Worm (Caenorhabditis elegans) whole organism, L3 larva: Measurements from ENCODE around the gene paml-1.

Experiments
- pha-4 ChIP-seq: fragments of 150-350 bp; optimal IDR thresholded peaks from 2 replicates; lab custom pipeline; 2014; ENCODE audit warnings: missing biosample characterization, missing genetic modification reagents, missing genetic modification characterization
- ztf-11 ChIP-seq: fragments of 150-350 bp; optimal IDR thresholded peaks from 2 replicates; lab custom pipeline; 2014; ENCODE audit warnings: missing biosample characterization, missing genetic modification characterization

DNA sequence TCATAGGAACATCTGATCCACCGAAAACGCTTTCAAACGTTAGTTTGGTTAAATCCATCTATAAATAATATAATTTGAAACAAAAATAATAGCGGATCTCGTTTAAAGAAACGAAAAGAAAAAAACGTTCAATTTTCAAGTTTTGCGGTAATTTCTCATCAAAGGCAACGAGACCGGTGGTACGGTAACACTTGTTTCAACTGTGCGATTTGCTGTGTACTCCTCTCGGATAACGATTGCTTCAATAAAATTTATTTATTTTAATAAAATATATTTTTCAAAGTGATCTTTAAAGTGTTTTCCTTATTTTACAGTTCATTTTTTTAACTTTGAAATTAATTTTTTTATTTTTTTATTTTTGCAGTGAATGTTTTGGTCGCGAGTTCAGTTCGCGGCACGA, 15.3 kb downstream of the paml-1 start, which contains the start of the genes rde-4 and cox-14:
- TF ChIP-seq pha-4 (tag; lab: Kevin White, UChicago) (peak; percentile 97), ztf-11 (tag; lab: Kevin White, UChicago) (no peak)
